Fruit fly (Drosophila melanogaster): ENCODE data around the gene temp.

DNA sequence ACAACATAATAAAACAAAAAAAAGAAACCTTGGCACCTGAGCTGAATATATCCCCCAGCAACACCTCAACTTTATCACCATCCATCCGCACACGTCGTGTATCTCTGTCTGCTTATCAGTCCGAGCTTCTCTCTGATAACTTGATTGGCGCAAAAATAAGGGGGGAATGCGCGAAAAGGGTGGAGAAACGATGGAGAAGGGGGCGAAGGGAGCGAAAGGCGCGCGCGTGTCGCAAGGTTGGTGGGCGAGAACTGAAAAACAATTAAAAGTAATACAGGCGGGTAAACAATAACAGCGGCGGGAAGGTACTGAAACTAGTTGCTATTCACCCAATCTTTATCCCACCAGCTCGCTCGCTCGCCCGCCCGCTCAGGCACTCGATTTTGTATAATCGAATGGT, 23.9 kb upstream of the temp start:
- no peak for TF ChIP-seq Sin3A (optimal IDR thresholded peaks at IDR 0.05)
- no peak for TF ChIP-seq ttk (optimal IDR thresholded peaks at IDR 0.05)
- no peak for TF ChIP-seq Myc (optimal IDR thresholded peaks at IDR 0.05)

Data from Kc167 (cell line).